Fruit fly (Drosophila melanogaster): ENCODE measurements around the gene mxc.

DNA sequence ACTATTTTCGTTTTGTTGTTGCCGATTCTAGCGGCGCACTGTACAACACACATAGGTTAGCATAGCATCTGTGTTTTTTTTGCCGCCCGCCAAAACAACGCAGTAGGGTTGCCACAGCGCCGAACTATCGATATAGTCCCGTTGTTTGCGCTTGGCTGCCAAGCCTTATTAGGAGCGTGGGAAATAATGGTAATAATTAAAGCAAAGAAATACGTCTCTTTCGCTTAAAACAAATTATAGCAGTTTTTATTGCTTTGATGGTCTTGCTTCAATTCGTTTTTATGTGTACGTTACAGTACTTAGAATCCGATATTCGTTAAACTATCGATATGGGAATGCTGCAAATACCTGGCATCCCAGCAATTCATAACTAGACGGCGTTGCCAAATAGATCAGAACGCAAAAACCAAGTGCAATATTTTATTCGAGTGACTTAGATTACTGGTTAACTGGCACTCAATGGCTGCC, at the start of gene mxc, which contains the start of gene Larp7:
- TF ChIP-seq Mio (GFP tag; optimal IDR thresholded peaks at IDR 0.05): no peak
- TF ChIP-seq Hr83 (GFP tag; optimal IDR thresholded peaks at IDR 0.05; ENCODE audit: poor library complexity, severe bottlenecking): no peak
- peak; percentile 42 for TF ChIP-seq psq (GFP tag; optimal IDR thresholded peaks at IDR 0.05)
- TF ChIP-seq Dfd (GFP tag; optimal IDR thresholded peaks at IDR 0.05): no peak
- TF ChIP-seq OdsH (GFP tag; optimal IDR thresholded peaks at IDR 0.05): peak; percentile 55
